Fruit fly (Drosophila melanogaster): ENCODE measurements around the gene Acsx2.

The Acsx2 gene

DNA sequence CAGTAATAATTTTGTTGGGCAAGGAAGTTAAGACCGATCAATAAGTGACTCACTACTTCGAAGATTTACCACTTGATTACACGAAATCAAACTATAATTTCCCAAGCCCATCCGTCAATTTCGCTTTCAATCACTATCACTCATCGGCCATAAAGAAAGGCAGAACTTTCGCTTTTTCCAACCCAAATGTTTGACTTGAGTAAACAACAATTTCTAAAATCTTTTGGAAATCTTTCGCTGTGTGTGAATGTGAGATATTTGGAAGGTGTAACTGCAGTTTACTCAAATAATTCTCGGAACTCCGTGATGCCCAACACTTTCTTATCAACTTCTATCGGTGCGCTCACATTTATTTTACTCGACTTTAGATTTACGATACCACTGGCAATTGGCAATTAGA, 43.6 kb downstream of the Acsx2 start (continued):
- TF ChIP-seq CG2875 (GFP tag; optimal IDR thresholded peaks at IDR 0.05) = peak; percentile 9
- no peak for TF ChIP-seq Rfx (GFP tag; IDR thresholded peaks at IDR 0.05)
- no peak for TF ChIP-seq Ets97D (GFP tag; optimal IDR thresholded peaks at IDR 0.05)
- TF ChIP-seq CG12104 (GFP tag; optimal IDR thresholded peaks at IDR 0.05) = no peak
- peak; percentile 28 for TF ChIP-seq CG4707 (GFP tag; optimal IDR thresholded peaks at IDR 0.05)
- peak; percentile 33 for TF ChIP-seq ATbp (GFP tag; optimal IDR thresholded peaks at IDR 0.05)
- no peak for TF ChIP-seq D19B (GFP tag; optimal IDR thresholded peaks at IDR 0.05)
- TF ChIP-seq Scr (GFP tag; IDR thresholded peaks at IDR 0.05; ENCODE audit: partially characterized antibody) = no peak
- TF ChIP-seq lab (GFP tag; optimal IDR thresholded peaks at IDR 0.05) = no peak
- no peak for TF ChIP-seq onecut (GFP tag; IDR thresholded peaks at IDR 0.05)
- peak in 1 of 2 experiments; percentile 45 for TF ChIP-seq bsh (GFP tag; optimal IDR thresholded peaks at IDR 0.05)
- TF ChIP-seq tap (tag; optimal IDR thresholded peaks at IDR 0.05) = peak; percentile 11
- TF ChIP-seq Fer1 (GFP tag; optimal IDR thresholded peaks at IDR 0.05) = no peak

DNA sequence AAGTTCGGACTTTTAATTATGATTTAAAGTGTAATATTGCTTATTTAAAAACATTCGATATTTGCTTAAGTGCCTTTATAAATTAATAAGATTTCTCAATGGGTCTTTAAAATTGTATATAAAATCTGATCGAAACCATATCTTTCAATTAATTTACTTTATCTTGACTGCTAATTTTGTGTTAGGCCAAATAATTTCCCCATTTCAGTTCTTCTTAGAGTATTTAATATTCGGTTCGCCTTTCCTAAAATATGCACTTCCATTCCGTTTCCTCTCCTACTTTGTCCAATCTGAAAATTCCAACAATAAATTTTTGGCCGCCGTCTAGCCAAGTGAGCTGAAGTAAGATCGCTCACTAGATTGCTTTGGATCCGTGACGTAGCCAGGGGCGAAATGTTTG, 45.9 kb downstream of the Acsx2 start:
- TF ChIP-seq grau (tag; optimal IDR thresholded peaks at IDR 0.05) (peak; percentile 35), slbo (GFP tag; IDR thresholded peaks at IDR 0.05) (peak; percentile 36), esg (GFP tag; conservative IDR thresholded peaks at IDR 0.05) (peak; percentile 12; the same call in 1 of the 2 replicates), eve (GFP tag; optimal IDR thresholded peaks at IDR 0.05) (peak in 1 of 2 experiments; percentile 8), Hr51 (GFP tag; optimal IDR thresholded peaks at IDR 0.05) (peak in 1 of 2 experiments; percentile 67), NC2α (GFP tag; optimal IDR thresholded peaks at IDR 0.05) (no peak), CG15696 (tag; optimal IDR thresholded peaks at IDR 0.05) (no peak), CoRest (tag; optimal IDR thresholded peaks at IDR 0.05) (peak; percentile 38), Sox102F (GFP tag; optimal IDR thresholded peaks at IDR 0.05) (peak; percentile 24), phol (tag; optimal IDR thresholded peaks at IDR 0.05) (peak; percentile 4), CG12391 (tag; optimal IDR thresholded peaks at IDR 0.05) (peak; percentile 30), CG8924 (tag; optimal IDR thresholded peaks at IDR 0.05) (peak; percentile 7), CG12659 (GFP tag; optimal IDR thresholded peaks at IDR 0.05) (peak; percentile 29), corto (GFP tag; optimal IDR thresholded peaks at IDR 0.05) (no peak), Pdp1 (GFP tag; optimal IDR thresholded peaks at IDR 0.05) (no peak), Xrp1 (GFP tag; IDR thresholded peaks at IDR 0.05) (0 out of 2 replicates have a peak, but pooled peaks have one; percentile 11), nmo (GFP tag; optimal IDR thresholded peaks at IDR 0.05) (peak; percentile 25), bcd (GFP tag; optimal IDR thresholded peaks at IDR 0.05) (no peak), CG6689 (GFP tag; IDR thresholded peaks at IDR 0.05) (0 out of 2 replicates have a peak, but pooled peaks have one; percentile 8), lmd (GFP tag; IDR thresholded peaks at IDR 0.05) (peak; percentile 19; the same call in 1 of the 2 replicates), Ssrp (tag; optimal IDR thresholded peaks at IDR 0.05) (peak; percentile 39), CG17186 (GFP tag; optimal IDR thresholded peaks at IDR 0.05) (no peak), sd (tag; optimal IDR thresholded peaks at IDR 0.05) (peak; percentile 80), Eip74EF (GFP tag; optimal IDR thresholded peaks at IDR 0.05) (peak in 1 of 2 experiments; percentile 14), CG13424 (tag; optimal IDR thresholded peaks at IDR 0.05) (peak; percentile 40), Sox100B (GFP tag; optimal IDR thresholded peaks at IDR 0.05) (peak; percentile 14), CG6175 (GFP tag; IDR thresholded peaks at IDR 0.05) (no peak), CG7839 (tag; optimal IDR thresholded peaks at IDR 0.05) (peak; percentile 37), CG30403 (GFP tag; optimal IDR thresholded peaks at IDR 0.05) (peak; percentile 44), ATbp (GFP tag; optimal IDR thresholded peaks at IDR 0.05) (peak; percentile 15), unpg (GFP tag; optimal IDR thresholded peaks at IDR 0.05) (peak; percentile 25), D19A (tag; optimal IDR thresholded peaks at IDR 0.05) (peak; percentile 92), lab (GFP tag; optimal IDR thresholded peaks at IDR 0.05) (peak; percentile 8), Oli (tag; optimal IDR thresholded peaks at IDR 0.05) (peak; percentile 24), Med (GFP tag) (peak; percentile 51), Dref (GFP tag; IDR thresholded peaks at IDR 0.05) (no peak), CG7556 (GFP tag; optimal IDR thresholded peaks at IDR 0.05) (peak; percentile 16)
